Fruit fly (Drosophila melanogaster) whole organism, prepupa: Measurements from ENCODE around the gene REPTOR.

Experiments
- CG10631 ChIP-seq: fragments of 200-800 bp; sonication (Bioruptor generic); optimal IDR thresholded peaks from 2 replicates; lab custom pipeline; 2016; ENCODE audit warnings: missing biosample characterization, missing genetic modification characterization
- CG10669 ChIP-seq: fragments of 200-800 bp; sonication (Bioruptor generic); optimal IDR thresholded peaks from 3 replicates; lab custom pipeline; 2018; ENCODE audit warnings: missing biosample characterization, mild to moderate bottlenecking, missing genetic modification characterization, moderate library complexity
- CG11294 ChIP-seq: fragments of 200-800 bp; sonication (Bioruptor generic); IDR thresholded peaks from 2 replicates; pipeline ENCODE4 v1.3.6; 2022; ENCODE audit warnings: missing biosample characterization, missing genetic modification characterization
- CG11902 ChIP-seq: fragments of 200-800 bp; sonication (Bioruptor generic); optimal IDR thresholded peaks from 3 replicates; lab custom pipeline; 2016; ENCODE audit warnings: missing biosample characterization, missing genetic modification characterization
- CG15336 ChIP-seq: fragments of 200-800 bp; sonication (Bioruptor generic); IDR thresholded peaks from 2 replicates; pipeline ENCODE4 v1.3.6; 2022; ENCODE audit warnings: missing biosample characterization, missing genetic modification characterization
- CG1621 ChIP-seq: fragments of 200-800 bp; sonication (Bioruptor generic); optimal IDR thresholded peaks from 3 replicates; lab custom pipeline; 2018; ENCODE audit warnings: missing biosample characterization, mild to moderate bottlenecking, missing genetic modification characterization
- CG3032 ChIP-seq: fragments of 200-800 bp; optimal IDR thresholded peaks from 2 replicates; lab custom pipeline; 2019; ENCODE audit warnings: missing biosample characterization, mild to moderate bottlenecking, missing genetic modification characterization, moderate library complexity
- CG34406 ChIP-seq: fragments of 200-800 bp; sonication (Bioruptor generic); optimal IDR thresholded peaks from 3 replicates; lab custom pipeline; 2016; ENCODE audit warnings: missing biosample characterization, missing genetic modification characterization
- CG3919 ChIP-seq: fragments of 200-800 bp; sonication (Bioruptor generic); optimal IDR thresholded peaks from 3 replicates; lab custom pipeline; 2016; ENCODE audit warnings: missing biosample characterization, missing genetic modification characterization
- CG6163 ChIP-seq: fragments of 200-800 bp; sonication (Bioruptor generic); IDR thresholded peaks from 3 replicates; pipeline ENCODE4 v1.3.6; 2022; ENCODE audit warnings: missing biosample characterization, missing genetic modification characterization
- CG6808 ChIP-seq: fragments of 200-800 bp; sonication (Bioruptor generic); optimal IDR thresholded peaks from 3 replicates; lab custom pipeline; 2017; ENCODE audit warnings: missing biosample characterization, missing genetic modification characterization, mild to moderate bottlenecking, moderate library complexity, missing genetic modification reagents
- CG7368 ChIP-seq: fragments of 200-800 bp; sonication (Bioruptor generic); optimal IDR thresholded peaks from 3 replicates; lab custom pipeline; 2016; ENCODE audit warnings: missing biosample characterization, missing genetic modification characterization
- CG8119 ChIP-seq: fragments of 200-800 bp; sonication (Bioruptor generic); IDR thresholded peaks from 3 replicates; pipeline ENCODE4 v1.3.6; 2022; ENCODE audit warnings: missing biosample characterization, missing genetic modification characterization
- CG8319 ChIP-seq: fragments of 200-800 bp; sonication (Bioruptor generic); optimal IDR thresholded peaks from 3 replicates; lab custom pipeline; 2016; ENCODE audit warnings: missing biosample characterization, missing genetic modification characterization
- CG8632 ChIP-seq: fragments of 200-800 bp; sonication (Bioruptor generic); optimal IDR thresholded peaks from 3 replicates; lab custom pipeline; 2016; ENCODE audit warnings: missing biosample characterization, missing genetic modification characterization
- CG9139 ChIP-seq: fragments of 200-800 bp; sonication (Bioruptor generic); optimal IDR thresholded peaks from 3 replicates; lab custom pipeline; 2017; ENCODE audit warnings: missing biosample characterization, mild to moderate bottlenecking, missing genetic modification characterization
- Eip75B ChIP-seq: fragments of 200-800 bp; sonication (Bioruptor generic); optimal IDR thresholded peaks from 3 replicates; lab custom pipeline; 2016; ENCODE audit warnings: missing biosample characterization, missing genetic modification characterization
- Eip78C ChIP-seq: fragments of 200-800 bp; sonication (Bioruptor generic); peaks from one replicate; lab custom pipeline; 2016; ENCODE audit warnings: missing biosample characterization, missing genetic modification characterization
- Eip93F ChIP-seq: fragments of 200-800 bp; sonication (Bioruptor generic); optimal IDR thresholded peaks from 2 replicates; lab custom pipeline; 2016; ENCODE audit warnings: missing biosample characterization, mild to moderate bottlenecking, missing genetic modification characterization
- Ets21C ChIP-seq: fragments of 200-800 bp; sonication (Bioruptor generic); optimal IDR thresholded peaks from 3 replicates; lab custom pipeline; 2016; ENCODE audit warnings: missing biosample characterization, missing genetic modification characterization
- Ets96B ChIP-seq: fragments of 200-800 bp; optimal IDR thresholded peaks from 2 replicates; lab custom pipeline; 2019; ENCODE audit warnings: missing biosample characterization, mild to moderate bottlenecking, missing genetic modification characterization, moderate library complexity
- Gug ChIP-seq: fragments of 200-800 bp; sonication (Bioruptor generic); IDR thresholded peaks from 2 replicates; pipeline ENCODE4 v1.3.6; 2022; ENCODE audit warnings: missing biosample characterization, missing genetic modification characterization
- Hr38 ChIP-seq: sonication (Bioruptor generic); optimal IDR thresholded peaks from 2 replicates; lab custom pipeline; 2016; ENCODE audit warnings: missing biosample characterization, missing genetic modification characterization
- Lpt ChIP-seq: fragments of 200-800 bp; sonication (Bioruptor generic); optimal IDR thresholded peaks from 3 replicates; lab custom pipeline; 2016; ENCODE audit warnings: missing biosample characterization, missing genetic modification characterization
- Met ChIP-seq: fragments of 200-800 bp; sonication (Bioruptor generic); optimal IDR thresholded peaks from 3 replicates; lab custom pipeline; 2016; ENCODE audit warnings: missing biosample characterization, missing genetic modification characterization
- OdsH ChIP-seq: fragments of 200-800 bp; sonication (Bioruptor generic); optimal IDR thresholded peaks from 3 replicates; lab custom pipeline; 2016; ENCODE audit warnings: missing biosample characterization, missing genetic modification characterization
- achi ChIP-seq: fragments of 200-800 bp; sonication (Bioruptor generic); optimal IDR thresholded peaks from 3 replicates; lab custom pipeline; 2016; ENCODE audit warnings: missing biosample characterization, missing genetic modification characterization
- acj6 ChIP-seq: fragments of 200-800 bp; sonication (Bioruptor generic); optimal IDR thresholded peaks from 3 replicates; lab custom pipeline; 2016; ENCODE audit warnings: missing biosample characterization, missing genetic modification characterization
- dac ChIP-seq: fragments of 200-800 bp; sonication (Bioruptor generic); optimal IDR thresholded peaks from 2 replicates; lab custom pipeline; 2017; ENCODE audit warnings: missing biosample characterization, mild to moderate bottlenecking, missing genetic modification characterization
- dsx ChIP-seq: fragments of 200-800 bp; optimal IDR thresholded peaks from 3 replicates; lab custom pipeline; 2019; ENCODE audit warnings: missing biosample characterization, mild to moderate bottlenecking, missing genetic modification characterization, moderate library complexity; ENCODE audit not compliant: poor library complexity, severe bottlenecking
- eg ChIP-seq: fragments of 200-800 bp; sonication (Bioruptor generic); IDR thresholded peaks from 3 replicates; pipeline ENCODE4 v1.3.6; 2022; ENCODE audit warnings: missing biosample characterization, missing genetic modification characterization
- esn ChIP-seq: fragments of 200-800 bp; sonication (Bioruptor generic); optimal IDR thresholded peaks from 2 replicates; lab custom pipeline; 2016; ENCODE audit warnings: missing biosample characterization, mild to moderate bottlenecking, missing genetic modification characterization, moderate library complexity
- fd59A ChIP-seq: fragments of 200-800 bp; sonication (Bioruptor generic); optimal IDR thresholded peaks from 2 replicates; lab custom pipeline; 2017; ENCODE audit warnings: missing biosample characterization, mild to moderate bottlenecking, missing genetic modification characterization, missing genetic modification reagents
- fd85E ChIP-seq: fragments of 200-800 bp; sonication (Bioruptor generic); optimal IDR thresholded peaks from 3 replicates; lab custom pipeline; 2016; ENCODE audit warnings: missing biosample characterization, missing genetic modification characterization
- fkh ChIP-seq: fragments of 200-800 bp; sonication (Bioruptor generic); optimal IDR thresholded peaks from 3 replicates; lab custom pipeline; 2017; ENCODE audit warnings: missing biosample characterization, mild to moderate bottlenecking, missing genetic modification characterization, moderate library complexity
- net ChIP-seq: fragments of 200-800 bp; sonication (Bioruptor generic); optimal IDR thresholded peaks from 3 replicates; lab custom pipeline; 2016; ENCODE audit warnings: missing biosample characterization, missing genetic modification characterization
- pdm3 ChIP-seq: fragments of 200-800 bp; sonication (Bioruptor generic); optimal IDR thresholded peaks from 3 replicates; lab custom pipeline; 2016; ENCODE audit warnings: missing biosample characterization, missing genetic modification characterization
- spab ChIP-seq: fragments of 200-800 bp; sonication (Bioruptor generic); optimal IDR thresholded peaks from 2 replicates; lab custom pipeline; 2017; ENCODE audit warnings: missing biosample characterization, mild to moderate bottlenecking, missing genetic modification characterization, missing genetic modification reagents
- ss ChIP-seq, 2 experiments: fragments of 200-800 bp; sonication (Bioruptor generic); optimal IDR thresholded peaks; 2 replicates in 1 of 2; 3 replicates in 1 of 2; lab custom pipeline; 2017 to 2018; ENCODE audit warnings: mild to moderate bottlenecking in 2 of 2, missing biosample characterization in 2 of 2, missing genetic modification characterization in 2 of 2, moderate library complexity in 1 of 2
- vri ChIP-seq: fragments of 200-800 bp; sonication (Bioruptor generic); optimal IDR thresholded peaks from 3 replicates; lab custom pipeline; 2016; ENCODE audit warnings: missing biosample characterization, mild to moderate bottlenecking, missing genetic modification characterization

Gene REPTOR

dm6 chr3R:24556554-24556953, 26.1 kb downstream of the REPTOR start:
- TF ChIP-seq CG3032 (no peak), CG8319 (GFP tag; lab: Kevin White, UChicago) (no peak), CG11902 (no peak), acj6 (GFP tag; lab: Kevin White, UChicago) (no peak), dac (no peak), CG6808 (GFP tag; lab: Kevin White, UChicago) (no peak), eg (GFP tag; lab: Robert Waterston, UW) (no peak), spab (GFP tag; lab: Kevin White, UChicago) (no peak)
- TF ChIP-seq, all 60 proteins: peak for 0

dm6 chr3R:24555932-24556331, 26.7 kb downstream of the REPTOR start:
- TF ChIP-seq Met (GFP tag; lab: Kevin White, UChicago) (no peak), CG7368 (GFP tag; lab: Kevin White, UChicago) (no peak), fd85E (GFP tag; lab: Kevin White, UChicago) (no peak), dac (no peak), Ets21C (GFP tag; lab: Kevin White, UChicago) (no peak), CG8119 (GFP tag; lab: Robert Waterston, UW) (no peak), CG15336 (GFP tag; lab: Robert Waterston, UW) (no peak), spab (GFP tag; lab: Kevin White, UChicago) (no peak), CG6163 (GFP tag; lab: Robert Waterston, UW) (no peak), CG11902 (no peak), vri (GFP tag; lab: Kevin White, UChicago) (no peak)

DNA sequence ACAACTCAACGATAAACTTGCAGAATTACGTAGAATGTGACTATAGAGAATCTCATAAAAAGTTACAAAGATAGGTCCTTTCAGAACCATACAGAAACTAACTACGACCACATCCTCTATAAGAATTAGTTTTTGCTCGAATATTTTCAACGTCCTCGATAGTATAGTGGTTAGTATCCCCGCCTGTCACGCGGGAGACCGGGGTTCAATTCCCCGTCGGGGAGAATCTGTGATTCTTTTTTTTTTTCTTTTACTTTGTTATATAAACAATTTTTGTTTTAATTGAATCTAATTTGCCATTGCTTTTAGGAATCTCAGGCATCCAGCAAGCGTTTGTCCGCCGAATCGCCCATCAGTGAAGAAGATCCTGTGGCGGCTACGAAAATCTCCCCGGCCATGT, 27.5 kb downstream of the REPTOR start:
- no peak for TF ChIP-seq Eip93F
- no peak for TF ChIP-seq pdm3 (GFP tag; lab: Kevin White, UChicago)
- no peak for TF ChIP-seq Lpt
- no peak for TF ChIP-seq Ets96B (tag; lab: Kevin White, UChicago)
- TF ChIP-seq Eip78C (GFP tag; lab: Kevin White, UChicago) = no peak
- no peak for TF ChIP-seq CG3032
- TF ChIP-seq Gug = no peak
- TF ChIP-seq esn = no peak
- TF ChIP-seq CG10669 (GFP tag; lab: Kevin White, UChicago) = no peak
- TF ChIP-seq CG11902 = no peak
- no peak for TF ChIP-seq CG8319 (GFP tag; lab: Kevin White, UChicago)
- TF ChIP-seq dsx (GFP tag; lab: Kevin White, UChicago) = no peak
- TF ChIP-seq Met (GFP tag; lab: Kevin White, UChicago) = no peak

DNA sequence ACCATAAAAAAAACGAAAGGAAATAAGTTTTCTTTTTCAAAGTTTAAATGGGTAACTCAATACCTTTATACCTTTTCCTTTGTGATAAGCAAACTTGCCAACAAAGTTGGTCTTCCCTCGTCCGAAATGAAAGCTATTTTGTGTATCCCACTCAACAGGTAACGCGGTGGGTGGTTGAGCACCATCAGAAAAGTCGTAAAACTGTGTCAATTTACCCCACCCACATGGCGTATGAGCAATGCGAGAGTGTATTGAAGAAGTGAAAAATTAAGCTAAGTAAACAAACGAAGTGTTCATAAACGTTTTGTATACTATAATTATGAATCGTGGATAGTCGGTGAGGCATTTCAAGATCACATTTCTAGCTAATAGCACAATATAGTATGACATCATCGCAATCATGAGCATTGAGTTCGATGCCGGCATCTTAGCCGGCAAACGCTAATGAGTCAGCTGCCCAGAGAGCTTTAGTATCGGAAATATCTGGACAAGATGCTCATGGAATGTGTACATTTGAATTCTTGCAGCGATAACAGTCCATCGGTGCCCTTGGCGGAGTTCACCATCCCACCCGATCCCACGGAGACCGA, 31.8 kb downstream of the REPTOR start:
- TF ChIP-seq CG11902 (no peak), Hr38 (no peak), fkh (peak; percentile 63), Eip78C (GFP tag; lab: Kevin White, UChicago) (peak; percentile 16), OdsH (GFP tag; lab: Kevin White, UChicago) (no peak), Eip93F (no peak), Ets96B (tag; lab: Kevin White, UChicago) (no peak), CG10631 (no peak)

- TF ChIP-seq pdm3 (GFP tag; lab: Kevin White, UChicago) (peak; percentile 27), achi (GFP tag; lab: Kevin White, UChicago) (peak; percentile 4), net (GFP tag; lab: Kevin White, UChicago) (no peak), Ets96B (tag; lab: Kevin White, UChicago) (peak; percentile 81), CG10669 (GFP tag; lab: Kevin White, UChicago) (peak; percentile 76), CG3032 (peak; percentile 61), CG34406 (GFP tag; lab: Kevin White, UChicago) (peak; percentile 18), fd59A (GFP tag; lab: Kevin White, UChicago) (no peak), CG8319 (GFP tag; lab: Kevin White, UChicago) (no peak), OdsH (GFP tag; lab: Kevin White, UChicago) (peak; percentile 17), CG8119 (GFP tag; lab: Robert Waterston, UW) (no peak), Eip75B (GFP tag; lab: Kevin White, UChicago) (peak; percentile 9), CG8632 (GFP tag; lab: Kevin White, UChicago) (peak; percentile 32), CG9139 (GFP tag; lab: Kevin White, UChicago) (peak; percentile 97), CG10631 (no peak), vri (GFP tag; lab: Kevin White, UChicago) (peak; percentile 29), CG6163 (GFP tag; lab: Robert Waterston, UW) (no peak; the same call in none of the 3 replicates), CG11902 (no peak), CG1621 (tag; lab: Kevin White, UChicago) (peak; percentile 77), esn (no peak), CG15336 (GFP tag; lab: Robert Waterston, UW) (peak; percentile 16; the same call in 1 of the 2 replicates), spab (GFP tag; lab: Kevin White, UChicago) (peak; percentile 83), CG3919 (GFP tag; lab: Kevin White, UChicago) (peak; percentile 19), ss (GFP tag; optimal IDR thresholded peaks at IDR 0.05; lab: Kevin White, UChicago) (peak; percentile 97 to 99), CG11294 (no peak), Eip78C (GFP tag; lab: Kevin White, UChicago) (peak; percentile 80), CG7368 (GFP tag; lab: Kevin White, UChicago) (peak; percentile 33), dsx (GFP tag; lab: Kevin White, UChicago) (peak; percentile 89), CG6808 (GFP tag; lab: Kevin White, UChicago) (peak; percentile 92)
Observed at dm6 chr3R:24549834-24550233, 32.8 kb downstream of the REPTOR start.
